Worm (Caenorhabditis elegans) whole organism, late embryonic: ENCODE results near the gene K08E7.8.

ENCODE experiments used
- T23F11.4 ChIP-seq: fragments of 200-800 bp; sonication (Bioruptor generic); optimal IDR thresholded peaks from 2 replicates; lab custom pipeline; 2018; ENCODE audit warnings: mild to moderate bottlenecking, missing genetic modification characterization, missing compliant biosample characterization
- ama-1 ChIP-seq: fragments of 150-350 bp; optimal IDR thresholded peaks from 2 replicates; lab custom pipeline; 2014
- ceh-14 ChIP-seq: sonication (generic microtip); optimal IDR thresholded peaks from 2 replicates; lab custom pipeline; 2016; ENCODE audit warnings: missing genotype, missing genetic modification characterization, missing compliant biosample characterization
- ceh-22 ChIP-seq: sonication (generic microtip); optimal IDR thresholded peaks from 2 replicates; lab custom pipeline; 2017; ENCODE audit warnings: missing biosample characterization, missing genetic modification characterization
- ceh-9 ChIP-seq: sonication (generic microtip); optimal IDR thresholded peaks from 2 replicates; lab custom pipeline; 2016; ENCODE audit warnings: mild to moderate bottlenecking, missing genetic modification characterization, inconsistent platforms, missing compliant biosample characterization
- dmd-4 ChIP-seq: sonication (generic microtip); optimal IDR thresholded peaks from 2 replicates; lab custom pipeline; 2016; ENCODE audit warnings: borderline replicate concordance, missing genetic modification characterization, missing compliant biosample characterization
- elt-2 ChIP-seq: sonication (generic microtip); optimal IDR thresholded peaks from 2 replicates; lab custom pipeline; 2016; ENCODE audit warnings: missing genetic modification reagents, missing genetic modification characterization, missing compliant biosample characterization
- fkh-10 ChIP-seq: fragments of 150-350 bp; optimal IDR thresholded peaks from 2 replicates; lab custom pipeline; 2014; ENCODE audit warnings: missing biosample characterization, missing genetic modification reagents, missing genetic modification characterization
- lim-6 ChIP-seq: sonication (generic microtip); optimal IDR thresholded peaks from 2 replicates; lab custom pipeline; 2016; ENCODE audit warnings: missing genetic modification characterization, missing compliant biosample characterization
- nfya-1 ChIP-seq: sonication (generic microtip); optimal IDR thresholded peaks from 2 replicates; lab custom pipeline; 2017; ENCODE audit warnings: missing genetic modification characterization, mild to moderate bottlenecking, missing compliant biosample characterization, antibody characterized with exemption, moderate library complexity
- nhr-11 ChIP-seq: fragments of 150-350 bp; optimal IDR thresholded peaks from 2 replicates; lab custom pipeline; 2014; ENCODE audit warnings: missing biosample characterization, missing genetic modification characterization
- pqm-1 ChIP-seq: sonication (generic microtip); optimal IDR thresholded peaks from 2 replicates; lab custom pipeline; 2016; ENCODE audit warnings: missing genetic modification characterization, missing compliant biosample characterization
- sox-4 ChIP-seq: sonication (generic microtip); optimal IDR thresholded peaks from 2 replicates; lab custom pipeline; 2017; ENCODE audit warnings: mild to moderate bottlenecking, missing genetic modification characterization, inconsistent platforms, missing compliant biosample characterization
- tbx-2 ChIP-seq: sonication (generic microtip); optimal IDR thresholded peaks from 2 replicates; lab custom pipeline; 2016; ENCODE audit warnings: missing genetic modification characterization, missing compliant biosample characterization

DNA sequence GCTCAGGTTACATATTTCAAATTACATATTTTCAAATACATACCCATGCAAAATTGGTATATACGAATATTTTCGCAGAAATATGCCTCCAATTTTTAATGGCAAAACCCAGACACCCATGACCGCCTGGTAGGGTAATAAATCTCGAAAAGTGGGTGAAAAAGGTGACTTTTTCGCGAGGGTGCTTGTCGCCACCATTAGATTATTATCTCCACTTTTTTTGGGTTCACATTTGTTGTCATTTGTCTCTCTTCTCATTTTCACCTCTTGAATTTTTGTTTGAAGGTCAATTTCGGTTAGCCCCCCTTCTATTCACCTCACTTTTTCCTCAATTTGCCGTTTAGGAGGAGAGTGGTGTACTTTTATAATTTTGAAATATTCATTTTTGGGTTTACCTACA lies 45.6 kb downstream of the K08E7.8 start:
- TF ChIP-seq lim-6 (tag; lab: Kevin White, UChicago) (no peak), dmd-4 (tag; lab: Kevin White, UChicago) (no peak), nhr-11 (no peak), elt-2 (tag; lab: Kevin White, UChicago) (no peak), ceh-14 (tag; lab: Kevin White, UChicago) (no peak), sox-4 (tag; lab: Kevin White, UChicago) (no peak), T23F11.4 (GFP tag; lab: Kevin White, UChicago) (no peak), ama-1 (lab: Kevin White, UChicago) (no peak), tbx-2 (tag; lab: Kevin White, UChicago) (no peak), fkh-10 (GFP tag; lab: Kevin White, UChicago) (no peak), ceh-22 (no peak), nfya-1 (tag; lab: Kevin White, UChicago) (no peak), ceh-9 (tag; lab: Kevin White, UChicago) (no peak), pqm-1 (tag; lab: Kevin White, UChicago) (no peak)
